Worm (Caenorhabditis elegans) whole organism, late embryonic: ENCODE data around the gene dmsr-13.

Source experiments
- C38D4.7 ChIP-seq: fragments of 200-800 bp; sonication (Bioruptor generic); optimal IDR thresholded peaks from 2 replicates; lab custom pipeline; 2018; ENCODE audit warnings: mild to moderate bottlenecking, missing genetic modification characterization, moderate library complexity, missing compliant biosample characterization
- K09A11.1 ChIP-seq: sonication (generic microtip); optimal IDR thresholded peaks from 2 replicates; lab custom pipeline; 2017; ENCODE audit warnings: antibody characterized with exemption, mild to moderate bottlenecking, missing genetic modification characterization, missing compliant biosample characterization; ENCODE audit not compliant: insufficient read depth
- ama-1 ChIP-seq: fragments of 150-350 bp; optimal IDR thresholded peaks from 2 replicates; lab custom pipeline; 2014
- ceh-31 ChIP-seq: sonication (generic microtip); optimal IDR thresholded peaks from 2 replicates; lab custom pipeline; 2016; ENCODE audit warnings: missing genetic modification characterization, missing compliant biosample characterization
- ceh-45 ChIP-seq: fragments of 200-800 bp; sonication (Bioruptor generic); IDR thresholded peaks from 2 replicates; pipeline ENCODE4 v1.3.6; 2022; ENCODE audit warnings: missing genetic modification reagents, missing genetic modification characterization, missing compliant biosample characterization
- dmd-4 ChIP-seq: sonication (generic microtip); optimal IDR thresholded peaks from 2 replicates; lab custom pipeline; 2016; ENCODE audit warnings: borderline replicate concordance, missing genetic modification characterization, missing compliant biosample characterization
- nhr-232 ChIP-seq: sonication (generic microtip); optimal IDR thresholded peaks from 2 replicates; lab custom pipeline; 2016; ENCODE audit warnings: missing genetic modification characterization, missing compliant biosample characterization
- pat-9 ChIP-seq: fragments of 200-800 bp; sonication (Bioruptor generic); optimal IDR thresholded peaks from 2 replicates; lab custom pipeline; 2018; ENCODE audit warnings: mild to moderate bottlenecking, missing genetic modification characterization, moderate library complexity, missing compliant biosample characterization
- pha-4 ChIP-seq: fragments of 150-350 bp; optimal IDR thresholded peaks from 2 replicates; lab custom pipeline; 2018; ENCODE audit warnings: missing biosample characterization, missing genetic modification reagents, missing genetic modification characterization
- sox-4 ChIP-seq: sonication (generic microtip); optimal IDR thresholded peaks from 2 replicates; lab custom pipeline; 2017; ENCODE audit warnings: mild to moderate bottlenecking, missing genetic modification characterization, inconsistent platforms, missing compliant biosample characterization
- ztf-16 ChIP-seq: sonication (generic microtip); optimal IDR thresholded peaks from 2 replicates; lab custom pipeline; 2017; ENCODE audit warnings: missing genetic modification characterization, missing compliant biosample characterization

DNA sequence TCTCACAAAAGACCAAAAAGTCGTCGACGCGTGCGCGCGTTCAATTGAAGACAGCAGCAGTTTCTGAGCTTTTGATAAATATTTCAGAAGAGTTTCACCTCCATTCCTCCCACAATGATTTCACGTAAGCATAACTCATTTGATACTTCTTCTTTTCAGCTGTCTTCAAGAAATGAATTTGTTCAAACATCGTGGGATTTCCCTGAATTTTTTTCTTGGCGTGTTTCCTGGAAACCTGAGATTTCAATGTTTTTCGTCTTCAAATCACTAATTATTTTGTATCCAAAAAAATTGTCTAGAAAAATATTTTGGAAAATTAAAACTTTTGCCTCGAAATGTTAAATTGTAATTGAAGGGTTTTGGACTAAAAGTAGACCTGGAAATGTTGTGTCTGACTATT is 41.3 kb downstream of the dmsr-13 start:
- TF ChIP-seq K09A11.1 (tag; lab: Kevin White, UChicago) (no peak), pha-4 (tag; lab: Kevin White, UChicago) (no peak), pat-9 (tag; lab: Kevin White, UChicago) (no peak), dmd-4 (tag; lab: Kevin White, UChicago) (no peak), C38D4.7 (GFP tag; lab: Kevin White, UChicago) (no peak), ama-1 (no peak), ztf-16 (tag; lab: Kevin White, UChicago) (no peak), ceh-31 (tag; lab: Kevin White, UChicago) (no peak), sox-4 (tag; lab: Kevin White, UChicago) (no peak), nhr-232 (tag; lab: Kevin White, UChicago) (no peak), ceh-45 (GFP tag; lab: Robert Waterston, UW) (no peak)
